Fruit fly (Drosophila melanogaster) S2 (cell line): ENCODE results near the gene Srg2.

Experiments
- CG8478 ChIP-seq: fragments of >200 bp; optimal IDR thresholded peaks from 2 replicates; lab custom pipeline; 2018
- CTCF ChIP-seq, 2 experiments: fragments of >200 bp; optimal IDR thresholded peaks; 2 replicates each; lab custom pipeline; 2018

dm6 chr3L:10092278-10092903, 5.5 kb downstream of the Srg2 start, which contains the start of gene CG32053:
- TF ChIP-seq CG8478 (no peak), CTCF (optimal IDR thresholded peaks at IDR 0.05; lab: Kevin White, UChicago) (no peak)
